Worm (Caenorhabditis elegans) whole organism, L3 larva: ENCODE data around the gene T12D8.9.

Source experiments
- R02D3.7 ChIP-seq: fragments of 150-350 bp; optimal IDR thresholded peaks from 2 replicates; lab custom pipeline; 2014; ENCODE audit warnings: missing biosample characterization, missing genetic modification characterization
- ZK546.5 ChIP-seq: sonication (generic microtip); optimal IDR thresholded peaks from 2 replicates; lab custom pipeline; 2017; ENCODE audit warnings: missing biosample characterization, missing genetic modification characterization
- aly-2 ChIP-seq: fragments of 150-350 bp; optimal IDR thresholded peaks from 2 replicates; lab custom pipeline; 2014; ENCODE audit warnings: missing biosample characterization, missing genetic modification characterization
- ama-1 ChIP-seq: fragments of 150-350 bp; optimal IDR thresholded peaks from 2 replicates; lab custom pipeline; 2018
- ceh-16 ChIP-seq: sonication (generic microtip); optimal IDR thresholded peaks from 2 replicates; lab custom pipeline; 2017; ENCODE audit warnings: missing biosample characterization, missing genetic modification characterization
- ceh-28 ChIP-seq: fragments of 150-350 bp; optimal IDR thresholded peaks from 2 replicates; lab custom pipeline; 2014; ENCODE audit warnings: missing biosample characterization, missing genetic modification reagents, missing genetic modification characterization
- ceh-9 ChIP-seq: sonication (generic microtip); optimal IDR thresholded peaks from 2 replicates; lab custom pipeline; 2018; ENCODE audit warnings: missing biosample characterization, missing genetic modification characterization
- daf-12 ChIP-seq: fragments of 150-350 bp; optimal IDR thresholded peaks from 2 replicates; lab custom pipeline; 2014; ENCODE audit warnings: missing biosample characterization, missing genetic modification reagents, missing genetic modification characterization
- egl-27 ChIP-seq: sonication (generic microtip); optimal IDR thresholded peaks from 4 replicates; lab custom pipeline; 2017; ENCODE audit warnings: missing biosample characterization, missing genetic modification reagents, missing genetic modification characterization
- elt-1 ChIP-seq: fragments of 150-350 bp; optimal IDR thresholded peaks from 2 replicates; lab custom pipeline; 2014; ENCODE audit warnings: missing biosample characterization, missing genetic modification characterization
- elt-2 ChIP-seq: sonication (generic microtip); optimal IDR thresholded peaks from 2 replicates; lab custom pipeline; 2016; ENCODE audit warnings: missing genetic modification reagents, mild to moderate bottlenecking, missing genetic modification characterization, missing compliant biosample characterization
- elt-3 ChIP-seq, 3 experiments: fragments of 150-350 bp in 1 of 3; sonication (generic microtip) in 2 of 3; optimal IDR thresholded peaks; 2 replicates in 2 of 3; 4 replicates in 1 of 3; lab custom pipeline; 2014 to 2017; ENCODE audit warnings: missing biosample characterization in 3 of 3, missing genetic modification characterization in 3 of 3
- hmg-11 ChIP-seq: sonication (generic microtip); optimal IDR thresholded peaks from 2 replicates; lab custom pipeline; 2016; ENCODE audit warnings: missing genetic modification characterization, missing compliant biosample characterization
- lin-15B ChIP-seq: fragments of 150-350 bp; optimal IDR thresholded peaks from 2 replicates; lab custom pipeline; 2014; ENCODE audit warnings: missing biosample characterization, missing genetic modification characterization
- lin-39 ChIP-seq: fragments of 150-350 bp; optimal IDR thresholded peaks from 2 replicates; lab custom pipeline; 2018; ENCODE audit warnings: missing biosample characterization, missing genetic modification reagents, missing genetic modification characterization
- lsy-12 ChIP-seq: sonication (generic microtip); optimal IDR thresholded peaks from 2 replicates; lab custom pipeline; 2016; ENCODE audit warnings: mild to moderate bottlenecking, missing genetic modification characterization, missing compliant biosample characterization
- mml-1 ChIP-seq: fragments of 150-350 bp; sonication (generic microtip); optimal IDR thresholded peaks from 3 replicates; lab custom pipeline; 2014; ENCODE audit warnings: missing biosample characterization, missing genetic modification characterization
- nfya-1 ChIP-seq: sonication (generic microtip); optimal IDR thresholded peaks from 2 replicates; lab custom pipeline; 2017; ENCODE audit warnings: missing genetic modification characterization, mild to moderate bottlenecking, missing compliant biosample characterization, antibody characterized with exemption, moderate library complexity; ENCODE audit not compliant: insufficient read depth
- nhr-11 ChIP-seq: fragments of 150-350 bp; optimal IDR thresholded peaks from 2 replicates; lab custom pipeline; 2014; ENCODE audit warnings: missing biosample characterization, missing genetic modification characterization
- nhr-12 ChIP-seq: fragments of 150-350 bp; optimal IDR thresholded peaks from 2 replicates; lab custom pipeline; 2014; ENCODE audit warnings: missing biosample characterization, missing genetic modification characterization
- nhr-237 ChIP-seq: fragments of 150-350 bp; optimal IDR thresholded peaks from 2 replicates; lab custom pipeline; 2014; ENCODE audit warnings: missing biosample characterization, missing genetic modification characterization
- nhr-25 ChIP-seq: sonication (generic microtip); optimal IDR thresholded peaks from 2 replicates; lab custom pipeline; 2017; ENCODE audit warnings: missing biosample characterization, missing genetic modification characterization
- nhr-28 ChIP-seq: fragments of 150-350 bp; optimal IDR thresholded peaks from 2 replicates; lab custom pipeline; 2014; ENCODE audit warnings: missing biosample characterization, missing genetic modification characterization
- nhr-43 ChIP-seq: sonication (generic microtip); optimal IDR thresholded peaks from 2 replicates; lab custom pipeline; 2016; ENCODE audit warnings: mild to moderate bottlenecking, missing genetic modification characterization, missing compliant biosample characterization; ENCODE audit not compliant: poor library complexity, severe bottlenecking
- nhr-67 ChIP-seq: fragments of 150-350 bp; optimal IDR thresholded peaks from 2 replicates; lab custom pipeline; 2014; ENCODE audit warnings: missing biosample characterization, missing genetic modification characterization
- nhr-76 ChIP-seq: fragments of 150-350 bp; sonication (generic microtip); optimal IDR thresholded peaks from 5 replicates; lab custom pipeline; 2014; ENCODE audit warnings: missing biosample characterization, missing genetic modification characterization
- nhr-77 ChIP-seq: fragments of 150-350 bp; optimal IDR thresholded peaks from 2 replicates; lab custom pipeline; 2014; ENCODE audit warnings: missing biosample characterization, missing genetic modification characterization
- pha-4 ChIP-seq: fragments of 150-350 bp; optimal IDR thresholded peaks from 2 replicates; lab custom pipeline; 2014; ENCODE audit warnings: missing biosample characterization, missing genetic modification reagents, missing genetic modification characterization
- snpc-4 ChIP-seq: fragments of 150-350 bp; optimal IDR thresholded peaks from 2 replicates; lab custom pipeline; 2014; ENCODE audit warnings: missing biosample characterization, missing genetic modification characterization
- tbx-2 ChIP-seq: sonication (generic microtip); optimal IDR thresholded peaks from 2 replicates; lab custom pipeline; 2016; ENCODE audit warnings: mild to moderate bottlenecking, missing genetic modification characterization, missing compliant biosample characterization
- unc-39 ChIP-seq: sonication (generic microtip); optimal IDR thresholded peaks from 4 replicates; lab custom pipeline; 2017; ENCODE audit warnings: missing biosample characterization, missing genetic modification characterization
- unc-62 ChIP-seq: fragments of 150-350 bp; sonication (generic microtip); optimal IDR thresholded peaks from 4 replicates; lab custom pipeline; 2014; ENCODE audit warnings: missing biosample characterization, missing genetic modification reagents, missing genetic modification characterization
- zag-1 ChIP-seq: fragments of 150-350 bp; optimal IDR thresholded peaks from 2 replicates; lab custom pipeline; 2014; ENCODE audit warnings: missing biosample characterization, missing genetic modification characterization
- ztf-11 ChIP-seq: fragments of 150-350 bp; optimal IDR thresholded peaks from 2 replicates; lab custom pipeline; 2014; ENCODE audit warnings: missing biosample characterization, missing genetic modification characterization
- ztf-4 ChIP-seq: fragments of 150-350 bp; optimal IDR thresholded peaks from 2 replicates; lab custom pipeline; 2014; ENCODE audit warnings: missing biosample characterization, missing genetic modification characterization

The T12D8.9 gene

ce11 chrIII:13616793-13617192, at the start of gene T12D8.9:
Gene T12D8.9, plus strand, starts transcription at chrIII:13617104.
- TF ChIP-seq nhr-28 (tag; lab: Kevin White, UChicago) = no peak
- peak; percentile 26 for TF ChIP-seq nhr-11 (tag; lab: Kevin White, UChicago)
- no peak for TF ChIP-seq nhr-77 (tag; lab: Kevin White, UChicago)

- TF ChIP-seq nhr-237 (no peak), elt-3 (tag; optimal IDR thresholded peaks at IDR 0.05; lab: Kevin White, UChicago) (no peak), egl-27 (tag; lab: Kevin White, UChicago) (no peak), ceh-16 (tag; lab: Kevin White, UChicago) (no peak), tbx-2 (no peak), nhr-11 (tag; lab: Kevin White, UChicago) (no peak), unc-39 (no peak)
- TF ChIP-seq, all 47 proteins: peak for 0
Measured at ce11 chrIII:13570347-13570746, 46.6 kb upstream of the T12D8.9 start, which contains the start of gene exc-12. Gene exc-12, minus strand, starts transcription at chrIII:13570447.

ce11 chrIII:13575610-13576232, 41.2 kb upstream of the T12D8.9 start, which contains the start of gene osm-7:
Gene osm-7, plus strand, starts transcription at chrIII:13576182.
- TF ChIP-seq R02D3.7 (tag; lab: Kevin White, UChicago) (no peak), daf-12 (no peak), nhr-237 (no peak), elt-2 (tag; lab: Kevin White, UChicago) (no peak), nhr-76 (no peak), lin-39 (no peak), hmg-11 (tag; lab: Kevin White, UChicago) (no peak), mml-1 (tag; lab: Kevin White, UChicago) (no peak), nhr-25 (no peak), ztf-4 (tag; lab: Kevin White, UChicago) (no peak), lsy-12 (tag; lab: Kevin White, UChicago) (no peak)

- TF ChIP-seq nhr-77 (tag; lab: Kevin White, UChicago) (no peak), snpc-4 (tag; lab: Kevin White, UChicago) (no peak), daf-12 (no peak), nhr-28 (tag; lab: Kevin White, UChicago) (no peak), ceh-28 (no peak), egl-27 (tag; lab: Kevin White, UChicago) (no peak), nhr-67 (tag; lab: Kevin White, UChicago) (no peak), elt-1 (tag; lab: Kevin White, UChicago) (no peak), ztf-11 (tag; lab: Kevin White, UChicago) (no peak), nfya-1 (no peak), aly-2 (no peak), mml-1 (tag; lab: Kevin White, UChicago) (no peak), ZK546.5 (tag; lab: Kevin White, UChicago) (no peak), zag-1 (tag; lab: Kevin White, UChicago) (no peak), lin-15B (no peak), ama-1 (lab: Kevin White, UChicago) (no peak), nhr-43 (tag; lab: Kevin White, UChicago) (no peak)
Measured at ce11 chrIII:13580076-13580475, 36.8 kb upstream of the T12D8.9 start.

- TF ChIP-seq pha-4 (tag; lab: Kevin White, UChicago) (no peak), nhr-12 (tag; lab: Kevin White, UChicago) (no peak), mml-1 (tag; lab: Kevin White, UChicago) (no peak), ceh-9 (no peak), nhr-77 (tag; lab: Kevin White, UChicago) (no peak), lsy-12 (tag; lab: Kevin White, UChicago) (no peak), ceh-28 (no peak), nfya-1 (no peak), nhr-11 (tag; lab: Kevin White, UChicago) (no peak), unc-62 (no peak)
Measured at ce11 chrIII:13580538-13580937, 36.4 kb upstream of the T12D8.9 start, which contains the start of gene T05D4.5. Gene T05D4.5, plus strand, starts transcription at chrIII:13580838.
